Worm (Caenorhabditis elegans) whole organism, L3 larva: ENCODE results near the gene hpd-1.

ENCODE experiments used
- R02D3.7 ChIP-seq: fragments of 150-350 bp; optimal IDR thresholded peaks from 2 replicates; lab custom pipeline; 2014; ENCODE audit warnings: missing biosample characterization, missing genetic modification characterization
- ZK546.5 ChIP-seq: sonication (generic microtip); optimal IDR thresholded peaks from 2 replicates; lab custom pipeline; 2017; ENCODE audit warnings: missing biosample characterization, missing genetic modification characterization
- aly-2 ChIP-seq: fragments of 150-350 bp; optimal IDR thresholded peaks from 2 replicates; lab custom pipeline; 2014; ENCODE audit warnings: missing biosample characterization, missing genetic modification characterization
- ama-1 ChIP-seq: fragments of 150-350 bp; optimal IDR thresholded peaks from 2 replicates; lab custom pipeline; 2018
- ceh-16 ChIP-seq: sonication (generic microtip); optimal IDR thresholded peaks from 2 replicates; lab custom pipeline; 2017; ENCODE audit warnings: missing biosample characterization, missing genetic modification characterization
- ceh-82 ChIP-seq: fragments of 150-350 bp; optimal IDR thresholded peaks from 2 replicates; lab custom pipeline; 2014; ENCODE audit warnings: missing biosample characterization, missing genetic modification characterization
- ceh-9 ChIP-seq: sonication (generic microtip); optimal IDR thresholded peaks from 2 replicates; lab custom pipeline; 2018; ENCODE audit warnings: missing biosample characterization, missing genetic modification characterization
- egl-27 ChIP-seq: sonication (generic microtip); optimal IDR thresholded peaks from 4 replicates; lab custom pipeline; 2017; ENCODE audit warnings: missing biosample characterization, missing genetic modification reagents, missing genetic modification characterization
- egl-5 ChIP-seq: fragments of 150-350 bp; optimal IDR thresholded peaks from 2 replicates; lab custom pipeline; 2017; ENCODE audit warnings: missing biosample characterization, missing genetic modification reagents, missing genetic modification characterization, inconsistent platforms
- elt-1 ChIP-seq: fragments of 150-350 bp; optimal IDR thresholded peaks from 2 replicates; lab custom pipeline; 2014; ENCODE audit warnings: missing biosample characterization, missing genetic modification characterization
- elt-2 ChIP-seq: sonication (generic microtip); optimal IDR thresholded peaks from 2 replicates; lab custom pipeline; 2016; ENCODE audit warnings: missing genetic modification reagents, mild to moderate bottlenecking, missing genetic modification characterization, missing compliant biosample characterization
- eor-1 ChIP-seq, 2 experiments: fragments of 150-350 bp; optimal IDR thresholded peaks; 2 replicates each; lab custom pipeline; 2014 to 2018; ENCODE audit warnings: missing biosample characterization in 2 of 2, missing genetic modification characterization in 2 of 2
- fkh-10 ChIP-seq: sonication (generic microtip); optimal IDR thresholded peaks from 2 replicates; lab custom pipeline; 2017; ENCODE audit warnings: missing biosample characterization, missing genetic modification reagents, missing genetic modification characterization
- fkh-2 ChIP-seq: fragments of 150-350 bp; optimal IDR thresholded peaks from 2 replicates; lab custom pipeline; 2014; ENCODE audit warnings: missing biosample characterization, missing genetic modification reagents, missing genetic modification characterization
- hmg-11 ChIP-seq: sonication (generic microtip); optimal IDR thresholded peaks from 2 replicates; lab custom pipeline; 2016; ENCODE audit warnings: missing genetic modification characterization, missing compliant biosample characterization
- jun-1 ChIP-seq: fragments of 150-350 bp; optimal IDR thresholded peaks from 2 replicates; lab custom pipeline; 2014; ENCODE audit warnings: missing biosample characterization, missing genetic modification reagents, missing genetic modification characterization
- lin-15B ChIP-seq: fragments of 150-350 bp; optimal IDR thresholded peaks from 2 replicates; lab custom pipeline; 2014; ENCODE audit warnings: missing biosample characterization, missing genetic modification characterization
- lin-39 ChIP-seq: fragments of 150-350 bp; optimal IDR thresholded peaks from 2 replicates; lab custom pipeline; 2018; ENCODE audit warnings: missing biosample characterization, missing genetic modification reagents, missing genetic modification characterization
- lsy-12 ChIP-seq: sonication (generic microtip); optimal IDR thresholded peaks from 2 replicates; lab custom pipeline; 2016; ENCODE audit warnings: mild to moderate bottlenecking, missing genetic modification characterization, missing compliant biosample characterization
- mdl-1 ChIP-seq: fragments of 150-350 bp; optimal IDR thresholded peaks from 2 replicates; lab custom pipeline; 2014; ENCODE audit warnings: missing biosample characterization, missing genetic modification characterization
- mml-1 ChIP-seq: fragments of 150-350 bp; sonication (generic microtip); optimal IDR thresholded peaks from 3 replicates; lab custom pipeline; 2014; ENCODE audit warnings: missing biosample characterization, missing genetic modification characterization
- nhr-23 ChIP-seq: fragments of 150-350 bp; optimal IDR thresholded peaks from 2 replicates; lab custom pipeline; 2014; ENCODE audit warnings: missing biosample characterization, missing genetic modification reagents, missing genetic modification characterization
- nhr-237 ChIP-seq: fragments of 150-350 bp; optimal IDR thresholded peaks from 2 replicates; lab custom pipeline; 2014; ENCODE audit warnings: missing biosample characterization, missing genetic modification characterization
- nhr-25 ChIP-seq: sonication (generic microtip); optimal IDR thresholded peaks from 2 replicates; lab custom pipeline; 2017; ENCODE audit warnings: missing biosample characterization, missing genetic modification characterization
- nhr-43 ChIP-seq: sonication (generic microtip); optimal IDR thresholded peaks from 2 replicates; lab custom pipeline; 2016; ENCODE audit warnings: mild to moderate bottlenecking, missing genetic modification characterization, missing compliant biosample characterization; ENCODE audit not compliant: poor library complexity, severe bottlenecking
- nhr-67 ChIP-seq: fragments of 150-350 bp; optimal IDR thresholded peaks from 2 replicates; lab custom pipeline; 2014; ENCODE audit warnings: missing biosample characterization, missing genetic modification characterization
- nhr-76 ChIP-seq: fragments of 150-350 bp; sonication (generic microtip); optimal IDR thresholded peaks from 5 replicates; lab custom pipeline; 2014; ENCODE audit warnings: missing biosample characterization, missing genetic modification characterization
- pha-4 ChIP-seq: fragments of 150-350 bp; optimal IDR thresholded peaks from 2 replicates; lab custom pipeline; 2014; ENCODE audit warnings: missing biosample characterization, missing genetic modification reagents, missing genetic modification characterization
- pqm-1 ChIP-seq: fragments of 150-350 bp; optimal IDR thresholded peaks from 2 replicates; lab custom pipeline; 2017; ENCODE audit warnings: missing biosample characterization, missing genetic modification characterization, inconsistent platforms
- sea-2 ChIP-seq: fragments of 150-350 bp; sonication (generic microtip); optimal IDR thresholded peaks from 4 replicates; lab custom pipeline; 2014; ENCODE audit warnings: missing biosample characterization, missing genetic modification reagents, missing genetic modification characterization
- skn-1 ChIP-seq: fragments of 150-350 bp; optimal IDR thresholded peaks from 2 replicates; lab custom pipeline; 2014; ENCODE audit warnings: missing biosample characterization, missing genetic modification characterization
- snpc-4 ChIP-seq: fragments of 150-350 bp; optimal IDR thresholded peaks from 2 replicates; lab custom pipeline; 2014; ENCODE audit warnings: missing biosample characterization, missing genetic modification characterization
- tbx-2 ChIP-seq: sonication (generic microtip); optimal IDR thresholded peaks from 2 replicates; lab custom pipeline; 2016; ENCODE audit warnings: mild to moderate bottlenecking, missing genetic modification characterization, missing compliant biosample characterization
- unc-39 ChIP-seq: sonication (generic microtip); optimal IDR thresholded peaks from 4 replicates; lab custom pipeline; 2017; ENCODE audit warnings: missing biosample characterization, missing genetic modification characterization
- unc-62 ChIP-seq: fragments of 150-350 bp; sonication (generic microtip); optimal IDR thresholded peaks from 4 replicates; lab custom pipeline; 2014; ENCODE audit warnings: missing biosample characterization, missing genetic modification reagents, missing genetic modification characterization

hpd-1 gene

ce11 chrIII:10536087-10536723, 879 bp downstream of the hpd-1 start:
- TF ChIP-seq snpc-4 (tag; lab: Kevin White, UChicago): peak; percentile 50
- TF ChIP-seq nhr-237 (tag; lab: Kevin White, UChicago): no peak
- TF ChIP-seq ama-1 (lab: Kevin White, UChicago): peak; percentile 85
- no peak for TF ChIP-seq ceh-16 (tag; lab: Kevin White, UChicago)

- TF ChIP-seq nhr-43: peak; percentile 72
- peak; percentile 82 for TF ChIP-seq ama-1 (lab: Kevin White, UChicago)
- TF ChIP-seq nhr-25 (tag; lab: Kevin White, UChicago): no peak
These were observed 1.7 kb downstream of the hpd-1 start for ce11 chrIII:10537003-10537402.

- TF ChIP-seq nhr-23 (tag; lab: Kevin White, UChicago) (peak; percentile 10), ama-1 (lab: Kevin White, UChicago) (peak; percentile 87), nhr-43 (peak; percentile 14), elt-1 (no peak), R02D3.7 (tag; lab: Kevin White, UChicago) (no peak), elt-2 (tag; lab: Kevin White, UChicago) (peak; percentile 2), nhr-25 (tag; lab: Kevin White, UChicago) (peak; percentile 8)
These were observed 2.2 kb downstream of the hpd-1 start for ce11 chrIII:10537558-10537957.

- TF ChIP-seq ceh-9 (no peak), jun-1 (tag; lab: Kevin White, UChicago) (no peak), nhr-43 (no peak), nhr-237 (tag; lab: Kevin White, UChicago) (no peak), skn-1 (tag; lab: Kevin White, UChicago) (no peak), aly-2 (tag; lab: Kevin White, UChicago) (no peak), eor-1 (tag; optimal IDR thresholded peaks at IDR 0.05; lab: Kevin White, UChicago) (no peak), mdl-1 (tag; lab: Kevin White, UChicago) (no peak), ZK546.5 (tag; lab: Kevin White, UChicago) (no peak), unc-62 (GFP tag; lab: Kevin White, UChicago) (no peak), tbx-2 (tag; lab: Kevin White, UChicago) (no peak), egl-27 (tag; lab: Kevin White, UChicago) (no peak), lin-39 (tag; lab: Kevin White, UChicago) (no peak), pha-4 (no peak), nhr-67 (tag; lab: Kevin White, UChicago) (no peak), mml-1 (tag; lab: Kevin White, UChicago) (no peak)
These were observed 3.5 kb downstream of the hpd-1 start, which contains the start of gene nlp-68 for ce11 chrIII:10538757-10539213. Gene nlp-68 (minus strand): TSS chrIII:10539163.

- TF ChIP-seq ceh-16 (tag; lab: Kevin White, UChicago): no peak
- TF ChIP-seq ceh-9: no peak
- TF ChIP-seq nhr-25 (tag; lab: Kevin White, UChicago): no peak
- TF ChIP-seq egl-5 (tag; lab: Kevin White, UChicago): no peak
- no peak for TF ChIP-seq fkh-10 (GFP tag; lab: Kevin White, UChicago)
- TF ChIP-seq unc-39 (tag; lab: Kevin White, UChicago): no peak
- no peak for TF ChIP-seq sea-2
These were observed 17.6 kb downstream of the hpd-1 start, which contains the start of gene T21C12.8 for ce11 chrIII:10552929-10553328. Gene T21C12.8 (minus strand): TSS chrIII:10553029.

ce11 chrIII:10557910-10558309, 22.6 kb downstream of the hpd-1 start, which contains the start of gene T21C12.4:
Gene T21C12.4 (minus strand): TSS chrIII:10558010.
- TF ChIP-seq nhr-76 (tag; lab: Kevin White, UChicago) (no peak), egl-27 (tag; lab: Kevin White, UChicago) (no peak), fkh-2 (no peak), skn-1 (tag; lab: Kevin White, UChicago) (no peak), snpc-4 (tag; lab: Kevin White, UChicago) (no peak), nhr-237 (tag; lab: Kevin White, UChicago) (no peak), hmg-11 (tag; lab: Kevin White, UChicago) (no peak), lin-15B (tag; lab: Kevin White, UChicago) (no peak), pqm-1 (tag; lab: Kevin White, UChicago) (no peak), elt-1 (no peak), aly-2 (tag; lab: Kevin White, UChicago) (no peak), lsy-12 (tag; lab: Kevin White, UChicago) (no peak), ceh-82 (tag; lab: Kevin White, UChicago) (no peak), ceh-9 (no peak), mdl-1 (tag; lab: Kevin White, UChicago) (no peak), ZK546.5 (tag; lab: Kevin White, UChicago) (no peak)
